Worm (Caenorhabditis elegans): ENCODE measurements around the gene C14C11.2.

DNA sequence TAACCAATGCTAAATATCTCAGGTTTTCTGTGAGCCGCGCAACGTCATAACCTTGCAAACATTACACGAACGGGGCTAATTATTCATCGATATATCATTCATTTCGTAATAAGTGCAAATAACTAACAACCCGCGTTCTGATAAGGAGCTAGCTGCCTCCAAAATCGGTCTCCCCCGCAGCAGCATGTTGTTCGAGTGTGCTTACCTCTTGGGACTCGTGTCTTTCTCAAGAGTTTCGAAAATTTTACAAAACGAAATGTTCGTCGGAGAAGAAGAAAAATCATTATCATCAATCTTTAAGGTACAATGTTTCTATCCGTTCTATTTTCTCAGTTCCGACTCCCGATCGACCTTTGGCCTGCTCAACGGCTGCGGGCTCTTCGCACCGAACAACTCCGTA is 17.0 kb downstream of the C14C11.2 start:
- TF ChIP-seq klf-2 (GFP tag; conservative IDR thresholded peaks at IDR 0.05) (no peak), ztf-23 (GFP tag; IDR thresholded peaks at IDR 0.05) (no peak), tab-1 (GFP tag; IDR thresholded peaks at IDR 0.05) (no peak)
